Fruit fly (Drosophila melanogaster) whole organism, embryonic: ENCODE measurements around the gene Uggt.

ENCODE experiments used
- Ada2b ChIP-seq: fragments of 200-800 bp; sonication (Bioruptor generic); IDR thresholded peaks from 2 replicates; pipeline ENCODE4 v1.3.6; 2022; ENCODE audit warnings: missing biosample characterization, missing genetic modification characterization
- Antp ChIP-seq: fragments of 200-800 bp; sonication (Bioruptor generic); optimal IDR thresholded peaks from 3 replicates; lab custom pipeline; 2016; ENCODE audit warnings: missing biosample characterization, missing genetic modification characterization
- BEAF-32 ChIP-seq: fragments of 200-800 bp; sonication (Bioruptor generic); optimal IDR thresholded peaks from 3 replicates; lab custom pipeline; 2017; ENCODE audit warnings: missing biosample characterization, missing genetic modification characterization, mild to moderate bottlenecking, moderate library complexity, missing genetic modification reagents
- Blimp-1 ChIP-seq: fragments of 200-800 bp; sonication (Bioruptor generic); optimal IDR thresholded peaks from 3 replicates; lab custom pipeline; 2018; ENCODE audit warnings: missing biosample characterization, missing genetic modification characterization, mild to moderate bottlenecking, moderate library complexity, missing genetic modification reagents
- Bteb2 ChIP-seq: fragments of 200-800 bp; sonication (Bioruptor generic); optimal IDR thresholded peaks from 2 replicates; lab custom pipeline; 2016; ENCODE audit warnings: missing biosample characterization, missing genetic modification characterization
- CG12299 ChIP-seq: fragments of 200-800 bp; sonication (Bioruptor generic); optimal IDR thresholded peaks from 2 replicates; lab custom pipeline; 2018; ENCODE audit warnings: missing biosample characterization, mild to moderate bottlenecking, missing genetic modification characterization
- CG12391 ChIP-seq: fragments of 200-800 bp; sonication (Bioruptor generic); optimal IDR thresholded peaks from 3 replicates; lab custom pipeline; 2018; ENCODE audit warnings: missing biosample characterization, mild to moderate bottlenecking, missing genetic modification characterization, moderate library complexity
- CG13624 ChIP-seq: fragments of 200-800 bp; sonication (Bioruptor generic); optimal IDR thresholded peaks from 2 replicates; lab custom pipeline; 2016; ENCODE audit warnings: missing biosample characterization, missing genetic modification characterization
- CG14860 ChIP-seq: fragments of 200-800 bp; sonication (Bioruptor generic); IDR thresholded peaks from 3 replicates; pipeline ENCODE4 v1.3.6; 2022; ENCODE audit warnings: missing biosample characterization, missing genetic modification characterization; ENCODE audit not compliant: partially characterized antibody
- CG1603 ChIP-seq: fragments of 200-800 bp; sonication (Bioruptor generic); optimal IDR thresholded peaks from 2 replicates; lab custom pipeline; 2019; ENCODE audit warnings: missing biosample characterization, mild to moderate bottlenecking, missing genetic modification characterization, moderate library complexity
- CG17829 ChIP-seq: fragments of 200-800 bp; optimal IDR thresholded peaks from 2 replicates; lab custom pipeline; 2019; ENCODE audit warnings: missing biosample characterization, mild to moderate bottlenecking, missing genetic modification characterization, moderate library complexity
- CG4730 ChIP-seq: fragments of 200-800 bp; sonication (Bioruptor generic); IDR thresholded peaks from 2 replicates; pipeline ENCODE4 v1.3.6; 2022; ENCODE audit warnings: missing biosample characterization, missing genetic modification characterization
- CG4854 ChIP-seq: fragments of 200-800 bp; sonication (Bioruptor generic); optimal IDR thresholded peaks from 2 replicates; lab custom pipeline; 2016; ENCODE audit warnings: missing biosample characterization, missing genetic modification characterization, inconsistent platforms
- CG5245 ChIP-seq: fragments of 200-800 bp; sonication (Bioruptor generic); optimal IDR thresholded peaks from 3 replicates; lab custom pipeline; 2016; ENCODE audit warnings: missing biosample characterization, missing genetic modification characterization
- CG6791 ChIP-seq: fragments of 200-800 bp; sonication (Bioruptor generic); IDR thresholded peaks from 3 replicates; pipeline ENCODE4 v1.3.6; 2022; ENCODE audit warnings: missing biosample characterization, missing genetic modification characterization; ENCODE audit not compliant: partially characterized antibody
- CG6813 ChIP-seq: fragments of 200-800 bp; sonication (Bioruptor generic); optimal IDR thresholded peaks from 2 replicates; lab custom pipeline; 2017; ENCODE audit warnings: missing biosample characterization, missing genetic modification characterization, mild to moderate bottlenecking, moderate library complexity, missing genetic modification reagents
- CG8290 ChIP-seq, 3 experiments: fragments of 200-800 bp; sonication (Bioruptor generic); optimal IDR thresholded peaks; 2 replicates each; lab custom pipeline; 2016 to 2019; ENCODE audit warnings: missing biosample characterization in 3 of 3, missing genetic modification characterization in 3 of 3, mild to moderate bottlenecking in 2 of 3, moderate library complexity in 1 of 3
- CG8944 ChIP-seq: fragments of 200-800 bp; sonication (Bioruptor generic); optimal IDR thresholded peaks from 3 replicates; lab custom pipeline; 2016; ENCODE audit warnings: missing biosample characterization, missing genetic modification characterization
- Chrac-16 ChIP-seq: fragments of 200-800 bp; sonication (Bioruptor generic); optimal IDR thresholded peaks from 3 replicates; lab custom pipeline; 2016; ENCODE audit warnings: missing biosample characterization, missing genetic modification characterization
- D19A ChIP-seq: fragments of 200-800 bp; optimal IDR thresholded peaks from 3 replicates; lab custom pipeline; 2019; ENCODE audit warnings: missing biosample characterization, mild to moderate bottlenecking, missing genetic modification characterization, moderate library complexity
- Dbx ChIP-seq: fragments of 200-800 bp; sonication (Bioruptor generic); IDR thresholded peaks from 3 replicates; pipeline ENCODE4 v1.3.6; 2022; ENCODE audit warnings: missing biosample characterization, missing genetic modification characterization
- Deaf1 ChIP-seq: fragments of 200-800 bp; optimal IDR thresholded peaks from 3 replicates; lab custom pipeline; 2019; ENCODE audit warnings: missing biosample characterization, mild to moderate bottlenecking, missing genetic modification characterization, moderate library complexity
- Dek ChIP-seq: fragments of 200-800 bp; sonication (Bioruptor generic); optimal IDR thresholded peaks from 3 replicates; lab custom pipeline; 2019; ENCODE audit warnings: missing biosample characterization, mild to moderate bottlenecking, missing genetic modification characterization, moderate library complexity
- Eip74EF ChIP-seq, 2 experiments: fragments of 200-800 bp in 1 of 2; fragments of >200 bp in 1 of 2; sonication (Bioruptor generic) in 1 of 2; optimal IDR thresholded peaks; 2 replicates each; lab custom pipeline; 2017 to 2019; ENCODE audit warnings: missing biosample characterization in 2 of 2, missing genetic modification characterization in 2 of 2, mild to moderate bottlenecking in 1 of 2, moderate library complexity in 1 of 2
- Hsf ChIP-seq: fragments of 200-800 bp; sonication (Bioruptor generic); optimal IDR thresholded peaks from 3 replicates; lab custom pipeline; 2016; ENCODE audit warnings: missing biosample characterization, missing genetic modification characterization
- Kr ChIP-seq: fragments of 200-800 bp; sonication (Bioruptor generic); optimal IDR thresholded peaks from 2 replicates; lab custom pipeline; 2017; ENCODE audit warnings: missing biosample characterization, mild to moderate bottlenecking, missing genetic modification characterization
- NK7.1 ChIP-seq: fragments of 200-800 bp; sonication (Bioruptor generic); optimal IDR thresholded peaks from 3 replicates; lab custom pipeline; 2016; ENCODE audit warnings: missing biosample characterization, missing genetic modification characterization
- Nf-YA ChIP-seq: fragments of 200-800 bp; sonication (Bioruptor generic); IDR thresholded peaks from 2 replicates; pipeline ENCODE4 v1.3.6; 2022; ENCODE audit warnings: missing biosample characterization, missing genetic modification characterization
- Ssrp ChIP-seq: fragments of 200-800 bp; sonication (Bioruptor generic); optimal IDR thresholded peaks from 2 replicates; lab custom pipeline; 2018; ENCODE audit warnings: missing biosample characterization, mild to moderate bottlenecking, missing genetic modification characterization, moderate library complexity
- Stat92E ChIP-seq, 3 experiments: fragments of >200 bp in 2 of 3; fragments of 200-800 bp in 1 of 3; sonication (Bioruptor generic) in 1 of 3; optimal IDR thresholded peaks; 2 replicates each; lab custom pipeline; 2017 to 2019; ENCODE audit warnings: missing biosample characterization in 3 of 3, missing genetic modification characterization in 3 of 3, mild to moderate bottlenecking in 1 of 3, moderate library complexity in 1 of 3
- ac ChIP-seq: fragments of 200-800 bp; sonication (Bioruptor generic); optimal IDR thresholded peaks from 3 replicates; lab custom pipeline; 2017; ENCODE audit warnings: missing biosample characterization, mild to moderate bottlenecking, missing genetic modification characterization
- bsh ChIP-seq, 2 experiments: fragments of 200-800 bp; sonication (Bioruptor generic); optimal IDR thresholded peaks; 2 replicates each; lab custom pipeline; 2017 to 2018; ENCODE audit warnings: mild to moderate bottlenecking in 2 of 2, missing biosample characterization in 2 of 2, missing genetic modification characterization in 2 of 2, moderate library complexity in 1 of 2
- dimm ChIP-seq: fragments of 200-800 bp; sonication (Bioruptor generic); IDR thresholded peaks from 2 replicates; pipeline ENCODE4 v1.3.6; 2022; ENCODE audit warnings: missing biosample characterization, missing genetic modification characterization
- dmrt11E ChIP-seq: fragments of 200-800 bp; sonication (Bioruptor generic); optimal IDR thresholded peaks from 3 replicates; lab custom pipeline; 2018; ENCODE audit warnings: missing biosample characterization, mild to moderate bottlenecking, missing genetic modification characterization, moderate library complexity
- dpn ChIP-seq, 2 experiments: fragments of 200-800 bp; sonication (Bioruptor generic); optimal IDR thresholded peaks; 3 replicates each; lab custom pipeline; 2016; ENCODE audit warnings: missing biosample characterization in 2 of 2, missing genetic modification characterization in 2 of 2
- grau ChIP-seq: fragments of 200-800 bp; optimal IDR thresholded peaks from 3 replicates; lab custom pipeline; 2019; ENCODE audit warnings: missing biosample characterization, mild to moderate bottlenecking, missing genetic modification characterization, moderate library complexity
- h ChIP-seq: fragments of >200 bp; optimal IDR thresholded peaks from 2 replicates; lab custom pipeline; 2017
- her ChIP-seq: fragments of 200-800 bp; sonication (Bioruptor generic); optimal IDR thresholded peaks from 2 replicates; lab custom pipeline; 2016; ENCODE audit warnings: missing biosample characterization, missing genetic modification characterization
- kay ChIP-seq: fragments of 200-800 bp; sonication (Bioruptor generic); optimal IDR thresholded peaks from 2 replicates; lab custom pipeline; 2016; ENCODE audit warnings: missing biosample characterization, missing genetic modification characterization
- nau ChIP-seq: fragments of 200-800 bp; sonication (Bioruptor generic); optimal IDR thresholded peaks from 3 replicates; lab custom pipeline; 2017; ENCODE audit warnings: missing biosample characterization, mild to moderate bottlenecking, missing genetic modification characterization, missing genetic modification reagents
- nom ChIP-seq: fragments of 200-800 bp; sonication (Bioruptor generic); optimal IDR thresholded peaks from 2 replicates; lab custom pipeline; 2017; ENCODE audit warnings: missing biosample characterization, missing genetic modification characterization, mild to moderate bottlenecking, moderate library complexity, missing genetic modification reagents
- pfk ChIP-seq: fragments of 200-800 bp; sonication (Bioruptor generic); optimal IDR thresholded peaks from 2 replicates; lab custom pipeline; 2018; ENCODE audit warnings: missing biosample characterization, mild to moderate bottlenecking, missing genetic modification characterization, moderate library complexity
- sd ChIP-seq: fragments of 200-800 bp; sonication (Bioruptor generic); optimal IDR thresholded peaks from 3 replicates; lab custom pipeline; 2018; ENCODE audit warnings: missing biosample characterization, mild to moderate bottlenecking, missing genetic modification characterization, moderate library complexity
- stc ChIP-seq: fragments of 200-800 bp; sonication (Bioruptor generic); IDR thresholded peaks from 2 replicates; pipeline ENCODE4 v1.3.6; 2022; ENCODE audit warnings: missing biosample characterization, missing genetic modification characterization
- tap ChIP-seq: fragments of 200-800 bp; optimal IDR thresholded peaks from 3 replicates; lab custom pipeline; 2019; ENCODE audit warnings: missing biosample characterization, mild to moderate bottlenecking, missing genetic modification characterization, moderate library complexity
- tll ChIP-seq, 2 experiments: fragments of 200-800 bp in 1 of 2; fragments of >200 bp in 1 of 2; sonication (Bioruptor generic) in 1 of 2; optimal IDR thresholded peaks; 2 replicates each; lab custom pipeline; 2017 to 2019; ENCODE audit warnings: missing biosample characterization in 2 of 2, missing genetic modification characterization in 2 of 2, mild to moderate bottlenecking in 1 of 2, moderate library complexity in 1 of 2
- wor ChIP-seq: fragments of 200-800 bp; sonication (Bioruptor generic); IDR thresholded peaks from 2 replicates; pipeline ENCODE4 v1.3.6; 2022; ENCODE audit warnings: missing biosample characterization, missing genetic modification characterization
- zf30C ChIP-seq: fragments of 200-800 bp; sonication (Bioruptor generic); optimal IDR thresholded peaks from 3 replicates; lab custom pipeline; 2018; ENCODE audit warnings: missing biosample characterization, mild to moderate bottlenecking, missing genetic modification characterization

The Uggt gene

DNA sequence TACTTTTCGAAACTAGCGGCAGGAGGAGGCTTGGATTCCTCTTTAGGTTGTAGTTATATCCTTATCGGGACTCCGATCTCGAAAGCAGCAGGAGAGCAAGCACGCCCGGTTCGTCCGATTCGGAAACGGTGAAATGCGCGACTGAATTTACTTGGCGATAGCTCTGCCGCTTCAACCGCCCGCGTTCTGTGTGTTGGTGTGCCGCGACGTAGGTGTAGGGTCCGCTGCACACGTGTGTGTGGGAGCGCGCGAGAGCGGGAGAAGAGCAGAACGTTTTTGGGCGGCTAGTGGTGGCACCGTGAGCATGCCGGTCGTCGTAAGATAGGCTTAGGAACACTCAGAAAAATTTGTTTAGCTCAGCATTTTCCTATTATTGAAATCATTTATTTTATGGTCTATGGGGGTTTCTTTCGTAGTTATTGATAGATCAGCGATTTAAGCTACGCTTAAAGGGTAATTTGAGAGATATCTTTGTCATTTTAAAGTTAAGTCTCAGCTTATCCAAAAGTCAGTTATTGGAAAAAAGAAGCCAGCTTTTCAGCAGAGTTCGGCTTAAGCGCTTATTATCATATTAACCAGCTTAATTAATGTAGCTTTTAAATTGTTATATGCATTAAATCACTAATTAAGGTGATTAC is 32.1 kb upstream of the Uggt start (continued):
- TF ChIP-seq zf30C (GFP tag; lab: Kevin White, UChicago) (peak; percentile 88), Dek (tag; lab: Kevin White, UChicago) (peak; percentile 8), CG6791 (GFP tag; lab: Robert Waterston, UW) (no peak), CG4730 (GFP tag; lab: Robert Waterston, UW) (no peak), CG1603 (tag; lab: Kevin White, UChicago) (peak; percentile 21), nau (GFP tag; lab: Kevin White, UChicago) (peak; percentile 7), NK7.1 (GFP tag; lab: Kevin White, UChicago) (peak; percentile 44), CG12299 (tag; lab: Kevin White, UChicago) (no peak), tap (tag; lab: Kevin White, UChicago) (peak; percentile 10), sd (tag; lab: Kevin White, UChicago) (peak; percentile 34), dimm (GFP tag; lab: Robert Waterston, UW) (no peak), CG14860 (GFP tag; lab: Robert Waterston, UW) (no peak), Kr (GFP tag; lab: Kevin White, UChicago) (no peak), CG4854 (GFP tag; lab: Kevin White, UChicago) (no peak), Blimp-1 (GFP tag; lab: Kevin White, UChicago) (peak; percentile 11), Hsf (GFP tag; lab: Kevin White, UChicago) (peak; percentile 47), wor (GFP tag; lab: Robert Waterston, UW) (no peak), kay (GFP tag; lab: Kevin White, UChicago) (peak; percentile 4), D19A (tag; lab: Kevin White, UChicago) (peak; percentile 24), CG17829 (tag; lab: Kevin White, UChicago) (peak; percentile 39), CG6813 (peak; percentile 20), pfk (peak; percentile 31), Antp (GFP tag; lab: Kevin White, UChicago) (peak; percentile 28), CG5245 (peak; percentile 22), CG8944 (GFP tag; lab: Kevin White, UChicago) (peak; percentile 4), CG13624 (GFP tag; lab: Kevin White, UChicago) (peak; percentile 20), Bteb2 (GFP tag; lab: Kevin White, UChicago) (no peak), Deaf1 (tag; lab: Kevin White, UChicago) (peak; percentile 67), tll (GFP tag; optimal IDR thresholded peaks at IDR 0.05; lab: Kevin White, UChicago) (peak in 1 of 2 experiments; percentile 29), Ssrp (tag; lab: Kevin White, UChicago) (peak; percentile 4), dmrt11E (tag; lab: Kevin White, UChicago) (peak; percentile 25), Dbx (GFP tag; lab: Robert Waterston, UW) (no peak), CG8290 (GFP tag; optimal IDR thresholded peaks at IDR 0.05; lab: Kevin White, UChicago) (no peak), CG8290 (tag; optimal IDR thresholded peaks at IDR 0.05; lab: Kevin White, UChicago) (peak in 1 of 2 experiments; percentile 69), ac (GFP tag; lab: Kevin White, UChicago) (no peak), Nf-YA (GFP tag; lab: Robert Waterston, UW) (no peak), nom (GFP tag; lab: Kevin White, UChicago) (peak; percentile 63), CG12391 (tag; lab: Kevin White, UChicago) (peak; percentile 28), Stat92E (GFP tag; optimal IDR thresholded peaks at IDR 0.05; lab: Kevin White, UChicago) (peak in 1 of 3 experiments; percentile 12), her (GFP tag; lab: Kevin White, UChicago) (peak; percentile 19), Eip74EF (GFP tag; optimal IDR thresholded peaks at IDR 0.05; lab: Kevin White, UChicago) (no peak), grau (tag; lab: Kevin White, UChicago) (peak; percentile 1), Ada2b (GFP tag; lab: Robert Waterston, UW) (no peak), dpn (GFP tag; optimal IDR thresholded peaks at IDR 0.05; lab: Kevin White, UChicago) (peak in 1 of 2 experiments; percentile 25), bsh (GFP tag; optimal IDR thresholded peaks at IDR 0.05; lab: Kevin White, UChicago) (peak; percentile 12 to 39), h (lab: Kevin White, UChicago) (no peak), Chrac-16 (peak; percentile 17), stc (GFP tag; lab: Robert Waterston, UW) (no peak), BEAF-32 (peak; percentile 70)
